Fruit fly (Drosophila melanogaster): Measurements from ENCODE around the gene CG43098.

DNA sequence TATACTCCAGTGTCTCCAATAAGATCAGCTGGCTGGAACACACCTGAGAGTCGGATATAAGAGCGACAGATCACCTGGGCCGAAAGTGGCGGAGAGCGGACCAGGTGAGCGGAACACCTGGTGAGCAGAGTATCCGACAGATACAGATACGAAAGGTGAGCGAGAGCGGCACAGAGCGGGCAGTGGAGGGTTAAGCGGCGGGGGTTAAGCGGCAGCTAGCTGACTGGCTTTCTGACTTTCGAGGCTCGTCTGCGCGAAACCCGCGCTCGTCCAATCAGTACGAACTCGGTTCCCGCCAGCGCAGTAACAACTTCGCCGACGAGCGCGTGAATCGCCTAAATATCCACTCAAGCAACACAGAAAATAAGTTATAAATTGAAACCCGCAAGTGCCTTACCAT lies 32.8 kb upstream of the CG43098 start, which contains the start of gene dar1:
- TF ChIP-seq Pif1B (GFP tag; optimal IDR thresholded peaks at IDR 0.05) (peak; percentile 8), Pif1A (GFP tag; optimal IDR thresholded peaks at IDR 0.05) (peak; percentile 13), CG10348 (GFP tag; IDR thresholded peaks at IDR 0.05) (no peak), CG9948 (tag; optimal IDR thresholded peaks at IDR 0.05) (no peak), Snoo (tag; optimal IDR thresholded peaks at IDR 0.05) (no peak), CG8301 (tag; optimal IDR thresholded peaks at IDR 0.05) (no peak), CG17806 (tag; optimal IDR thresholded peaks at IDR 0.05) (no peak), CG13204 (GFP tag; optimal IDR thresholded peaks at IDR 0.05) (peak; percentile 85), EcR (GFP tag; optimal IDR thresholded peaks at IDR 0.05) (no peak), fd96Ca (GFP tag; IDR thresholded peaks at IDR 0.05) (0 out of 3 replicates have a peak, but pooled peaks have one; percentile 42), CG12605 (GFP tag; IDR thresholded peaks at IDR 0.05) (0 out of 2 replicates have a peak, but pooled peaks have one; percentile 30)

Measured in whole organism, pupa.